Fruit fly (Drosophila melanogaster) whole organism, pupa: ENCODE data around the gene stac.

Experiments used
- CG10348 ChIP-seq: fragments of 200-800 bp; sonication (Bioruptor generic); IDR thresholded peaks from 2 replicates; pipeline ENCODE4 v1.3.6; 2022; ENCODE audit warnings: missing biosample characterization, missing genetic modification characterization
- CG12605 ChIP-seq: fragments of 200-800 bp; sonication (Bioruptor generic); IDR thresholded peaks from 2 replicates; pipeline ENCODE4 v1.3.6; 2022; ENCODE audit warnings: missing biosample characterization, missing genetic modification characterization
- CG13204 ChIP-seq: fragments of 200-800 bp; sonication (Bioruptor generic); optimal IDR thresholded peaks from 2 replicates; lab custom pipeline; 2018; ENCODE audit warnings: missing biosample characterization, mild to moderate bottlenecking, missing genetic modification characterization, moderate library complexity
- CG14655 ChIP-seq: fragments of 200-800 bp; sonication (Bioruptor generic); optimal IDR thresholded peaks from 3 replicates; lab custom pipeline; 2017; ENCODE audit warnings: mild to moderate bottlenecking, missing biosample characterization, missing genetic modification reagents, missing genetic modification characterization
- CG15710 ChIP-seq: fragments of 200-800 bp; sonication (Bioruptor generic); optimal IDR thresholded peaks from 2 replicates; lab custom pipeline; 2018; ENCODE audit warnings: missing biosample characterization, mild to moderate bottlenecking, missing genetic modification characterization, moderate library complexity
- CG17806 ChIP-seq: fragments of 200-800 bp; sonication (Bioruptor generic); optimal IDR thresholded peaks from 2 replicates; lab custom pipeline; 2018; ENCODE audit warnings: missing biosample characterization, mild to moderate bottlenecking, missing genetic modification characterization, moderate library complexity
- CG32121 ChIP-seq: fragments of 200-800 bp; sonication (Bioruptor generic); IDR thresholded peaks from 2 replicates; pipeline ENCODE4 v1.3.6; 2022; ENCODE audit warnings: missing biosample characterization, missing genetic modification characterization
- CG34367 ChIP-seq: fragments of 200-800 bp; sonication (Bioruptor generic); optimal IDR thresholded peaks from 2 replicates; lab custom pipeline; 2018; ENCODE audit warnings: missing biosample characterization, mild to moderate bottlenecking, missing genetic modification characterization
- CG4496 ChIP-seq: fragments of 200-800 bp; sonication (Bioruptor generic); IDR thresholded peaks from 3 replicates; pipeline ENCODE4 v1.3.6; 2022; ENCODE audit warnings: missing biosample characterization, missing genetic modification characterization
- CG8159 ChIP-seq: fragments of 200-800 bp; sonication (Bioruptor generic); optimal IDR thresholded peaks from 3 replicates; lab custom pipeline; 2018; ENCODE audit warnings: missing biosample characterization, mild to moderate bottlenecking, missing genetic modification characterization, moderate library complexity
- CG8301 ChIP-seq: fragments of 200-800 bp; sonication (Bioruptor generic); optimal IDR thresholded peaks from 2 replicates; lab custom pipeline; 2018; ENCODE audit warnings: missing biosample characterization, mild to moderate bottlenecking, missing genetic modification characterization
- CG9948 ChIP-seq: fragments of 200-800 bp; sonication (Bioruptor generic); optimal IDR thresholded peaks from 2 replicates; lab custom pipeline; 2018; ENCODE audit warnings: missing biosample characterization, mild to moderate bottlenecking, missing genetic modification characterization, moderate library complexity
- D1 ChIP-seq: fragments of 200-800 bp; sonication (Bioruptor generic); optimal IDR thresholded peaks from 2 replicates; lab custom pipeline; 2018; ENCODE audit warnings: missing biosample characterization, mild to moderate bottlenecking, missing genetic modification characterization, moderate library complexity
- EcR ChIP-seq: fragments of 200-800 bp; sonication (Bioruptor generic); optimal IDR thresholded peaks from 3 replicates; lab custom pipeline; 2019; ENCODE audit warnings: missing biosample characterization, missing genetic modification characterization, mild to moderate bottlenecking, moderate library complexity, missing genetic modification reagents
- Ets98B ChIP-seq: fragments of 200-800 bp; sonication (Bioruptor generic); IDR thresholded peaks from 2 replicates; pipeline ENCODE4 v1.3.6; 2022; ENCODE audit warnings: missing biosample characterization, missing genetic modification characterization
- Pif1A ChIP-seq: fragments of 200-800 bp; sonication (Bioruptor generic); optimal IDR thresholded peaks from 3 replicates; lab custom pipeline; 2016; ENCODE audit warnings: missing biosample characterization, missing genetic modification characterization
- Pif1B ChIP-seq: fragments of 200-800 bp; sonication (Bioruptor generic); optimal IDR thresholded peaks from 3 replicates; lab custom pipeline; 2016; ENCODE audit warnings: missing biosample characterization, missing genetic modification characterization
- Snoo ChIP-seq: fragments of 200-800 bp; sonication (Bioruptor generic); optimal IDR thresholded peaks from 3 replicates; lab custom pipeline; 2017; ENCODE audit warnings: missing biosample characterization, mild to moderate bottlenecking, missing genetic modification characterization, inconsistent platforms
- fd96Ca ChIP-seq: fragments of 200-800 bp; sonication (Bioruptor generic); IDR thresholded peaks from 3 replicates; pipeline ENCODE4 v1.3.6; 2022; ENCODE audit warnings: missing biosample characterization, missing genetic modification characterization
- gl ChIP-seq: fragments of 200-800 bp; sonication (Bioruptor generic); optimal IDR thresholded peaks from 2 replicates; lab custom pipeline; 2018; ENCODE audit warnings: missing biosample characterization, mild to moderate bottlenecking, missing genetic modification characterization
- rn ChIP-seq: fragments of 200-800 bp; sonication (Bioruptor generic); IDR thresholded peaks from 2 replicates; pipeline ENCODE4 v1.3.6; 2022; ENCODE audit warnings: missing biosample characterization, missing genetic modification characterization

Gene stac

dm6 chr3R:25051441-25052097 lies 4.5 kb upstream of the stac start:
- TF ChIP-seq CG8159 (no peak), CG10348 (GFP tag; lab: Robert Waterston, UW) (no peak), Ets98B (GFP tag; lab: Robert Waterston, UW) (peak; percentile 80), Pif1B (GFP tag; lab: Kevin White, UChicago) (peak; percentile 27), Snoo (no peak), D1 (tag; lab: Kevin White, UChicago) (no peak), CG12605 (no peak), CG4496 (GFP tag; lab: Robert Waterston, UW) (peak; percentile 72; the same call in 2 of the 3 replicates), CG32121 (GFP tag; lab: Robert Waterston, UW) (peak; percentile 73), CG8301 (peak; percentile 56), rn (GFP tag; lab: Robert Waterston, UW) (no peak)
- TF ChIP-seq, all 21 proteins: peak for 5

DNA sequence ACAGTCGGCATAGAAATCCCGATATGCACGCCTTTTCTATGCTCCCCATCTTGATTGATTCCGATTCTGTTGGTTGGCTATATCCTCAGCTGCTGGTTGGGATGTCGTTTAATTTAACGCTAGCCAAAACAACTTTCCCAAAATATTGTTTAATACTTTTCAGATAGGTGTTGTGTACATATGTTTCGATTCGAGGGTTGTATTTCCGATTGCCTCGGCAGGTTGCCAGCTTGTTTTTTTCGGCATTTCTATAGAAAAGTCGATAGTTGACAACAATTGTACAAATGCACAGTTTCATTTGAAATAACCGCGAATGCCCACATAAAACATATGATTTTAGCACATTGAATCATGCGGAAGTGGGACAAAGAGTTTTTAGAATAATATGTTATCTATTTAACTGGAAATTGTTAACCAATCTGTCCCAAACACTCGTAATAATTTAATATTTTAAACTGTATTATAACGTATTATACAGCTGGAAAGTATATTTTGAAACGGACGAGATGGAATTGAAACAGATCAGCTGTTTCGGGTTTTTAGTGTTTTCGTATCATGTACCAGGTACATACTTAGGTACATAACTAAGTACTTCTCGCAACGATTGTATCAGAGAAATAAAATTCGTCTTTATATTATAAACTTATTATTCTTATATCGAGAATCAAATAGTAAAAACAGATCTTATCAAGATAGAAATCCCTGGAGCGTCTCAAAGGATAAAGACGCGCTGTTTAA lies 1.5 kb upstream of the stac start, which contains the start of gene CG31109:
Gene CG31109 (minus strand): TSS at position 203 of the 738 bp plus-strand sequence.
- TF ChIP-seq Ets98B (GFP tag; lab: Robert Waterston, UW) (peak; percentile 36; the same call in 1 of the 2 replicates), CG17806 (tag; lab: Kevin White, UChicago) (no peak), CG13204 (GFP tag; lab: Kevin White, UChicago) (no peak)

DNA sequence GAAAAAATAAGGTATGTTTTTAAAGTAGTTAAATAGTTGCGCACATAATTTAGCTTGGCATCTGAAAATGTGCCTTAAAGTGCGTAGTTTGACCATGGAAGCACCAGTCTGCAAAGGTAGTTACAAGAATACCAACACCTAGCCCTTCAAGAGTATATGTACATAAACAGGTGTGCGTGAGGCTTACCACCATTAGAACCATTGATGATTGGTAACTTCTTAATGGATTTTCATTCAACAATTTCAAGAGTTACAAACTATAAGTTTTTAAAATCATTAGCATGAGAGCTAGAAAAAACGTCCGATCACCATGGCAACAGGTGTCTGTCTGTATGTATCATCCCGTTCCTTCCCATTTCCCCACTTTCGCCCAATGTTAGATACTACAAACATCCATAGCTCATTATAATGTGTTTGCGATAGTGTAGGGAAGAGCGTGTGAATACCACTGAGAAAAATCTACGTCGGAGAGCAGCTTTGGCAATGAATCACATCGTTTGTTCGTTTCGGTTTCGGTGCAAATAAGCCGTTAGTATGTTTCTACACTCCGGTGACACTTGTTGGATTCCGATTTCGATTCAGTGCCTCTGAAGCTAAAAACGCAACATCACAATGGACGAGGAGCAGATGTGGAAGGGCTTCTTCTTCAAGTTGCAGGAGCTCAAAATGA lies 537 bp downstream of the stac start:
- TF ChIP-seq CG13204 (GFP tag; lab: Kevin White, UChicago) (no peak), CG10348 (GFP tag; lab: Robert Waterston, UW) (no peak), CG14655 (no peak), rn (GFP tag; lab: Robert Waterston, UW) (no peak), CG8159 (no peak), CG15710 (no peak), CG34367 (tag; lab: Kevin White, UChicago) (no peak), CG12605 (no peak), Snoo (no peak), EcR (GFP tag; lab: Kevin White, UChicago) (no peak), Pif1A (GFP tag; lab: Kevin White, UChicago) (no peak), CG8301 (no peak), D1 (tag; lab: Kevin White, UChicago) (no peak)

- TF ChIP-seq Ets98B (GFP tag; lab: Robert Waterston, UW) (no peak), CG8159 (no peak), CG14655 (no peak), Pif1B (GFP tag; lab: Kevin White, UChicago) (no peak)
Observed at dm6 chr3R:25060462-25060861, 4.4 kb downstream of the stac start.

- TF ChIP-seq Pif1A (GFP tag; lab: Kevin White, UChicago) = no peak
- no peak for TF ChIP-seq Pif1B (GFP tag; lab: Kevin White, UChicago)
- no peak for TF ChIP-seq CG32121 (GFP tag; lab: Robert Waterston, UW)
- TF ChIP-seq CG9948 (tag; lab: Kevin White, UChicago) = no peak
- TF ChIP-seq CG8159 = no peak
- TF ChIP-seq Snoo = no peak
- no peak for TF ChIP-seq CG10348 (GFP tag; lab: Robert Waterston, UW)
- TF ChIP-seq Ets98B (GFP tag; lab: Robert Waterston, UW) = no peak
- no peak for TF ChIP-seq CG34367 (tag; lab: Kevin White, UChicago)
- no peak for TF ChIP-seq fd96Ca (GFP tag; lab: Robert Waterston, UW)
- TF ChIP-seq CG14655 = no peak
- no peak for TF ChIP-seq rn (GFP tag; lab: Robert Waterston, UW)
- no peak for TF ChIP-seq CG8301
- no peak for TF ChIP-seq CG4496 (GFP tag; lab: Robert Waterston, UW)
- TF ChIP-seq CG13204 (GFP tag; lab: Kevin White, UChicago) = no peak
- TF ChIP-seq EcR (GFP tag; lab: Kevin White, UChicago) = no peak
- TF ChIP-seq D1 (tag; lab: Kevin White, UChicago) = no peak
Observed at dm6 chr3R:25064907-25065841, 9.1 kb downstream of the stac start, which contains the start of the genes veli and PQBP1. veli (minus strand) TSS chr3R:25065591. PQBP1 (plus strand) TSS chr3R:25065791.

DNA sequence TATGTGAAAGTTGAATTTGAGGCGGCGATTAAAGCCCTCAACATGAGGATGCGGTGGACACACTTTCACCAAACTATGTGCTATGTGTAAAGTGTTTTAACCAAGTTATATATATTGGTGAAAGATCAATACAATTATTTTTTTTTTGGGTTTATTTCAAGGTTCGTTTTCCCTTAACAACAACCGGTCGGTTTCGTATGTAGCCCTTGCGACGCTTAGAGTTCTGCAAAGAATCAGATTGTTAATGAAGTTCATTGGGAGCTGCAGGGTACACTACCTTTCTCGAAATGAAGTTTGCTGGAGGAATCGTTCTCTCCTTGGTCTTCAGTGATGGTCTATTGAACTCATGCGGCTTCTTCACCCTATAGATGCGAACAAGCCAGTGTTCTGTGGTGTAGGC lies 10.8 kb downstream of the stac start:
- TF ChIP-seq Pif1B (GFP tag; lab: Kevin White, UChicago) = no peak
- TF ChIP-seq CG10348 (GFP tag; lab: Robert Waterston, UW) = no peak
- TF ChIP-seq CG9948 (tag; lab: Kevin White, UChicago) = no peak
- no peak for TF ChIP-seq fd96Ca (GFP tag; lab: Robert Waterston, UW)
- no peak for TF ChIP-seq CG34367 (tag; lab: Kevin White, UChicago)
- no peak for TF ChIP-seq D1 (tag; lab: Kevin White, UChicago)
- no peak for TF ChIP-seq EcR (GFP tag; lab: Kevin White, UChicago)
- TF ChIP-seq rn (GFP tag; lab: Robert Waterston, UW) = no peak
- TF ChIP-seq Snoo = no peak
- no peak for TF ChIP-seq gl
- TF ChIP-seq CG17806 (tag; lab: Kevin White, UChicago) = no peak
- no peak for TF ChIP-seq CG4496 (GFP tag; lab: Robert Waterston, UW)
- no peak for TF ChIP-seq Ets98B (GFP tag; lab: Robert Waterston, UW)
- no peak for TF ChIP-seq CG13204 (GFP tag; lab: Kevin White, UChicago)
- TF ChIP-seq, all 21 proteins: peak for 0
